Worm (Caenorhabditis elegans) whole organism, early embryonic: ENCODE data around the gene Y51A2D.1.
A peak's percentile ranks its signal among the peaks of the same experiment; 100 is the strongest.

Source experiments
- B0310.2 ChIP-seq: sonication (generic microtip); optimal IDR thresholded peaks from 2 replicates; lab custom pipeline; 2016; ENCODE audit warnings: mild to moderate bottlenecking, missing genetic modification characterization, missing compliant biosample characterization
- F13C5.2 ChIP-seq: sonication (generic microtip); optimal IDR thresholded peaks from 2 replicates; lab custom pipeline; 2017; ENCODE audit warnings: mild to moderate bottlenecking, missing genetic modification characterization, inconsistent platforms, missing compliant biosample characterization
- aly-1 ChIP-seq: sonication (generic microtip); optimal IDR thresholded peaks from 2 replicates; lab custom pipeline; 2016; ENCODE audit warnings: missing genetic modification characterization, missing compliant biosample characterization
- ama-1 ChIP-seq: fragments of 150-350 bp; optimal IDR thresholded peaks from 2 replicates; lab custom pipeline; 2014
- ceh-13 ChIP-seq: fragments of 200-800 bp; sonication (Bioruptor generic); optimal IDR thresholded peaks from 2 replicates; lab custom pipeline; 2018; ENCODE audit warnings: mild to moderate bottlenecking, missing genetic modification characterization, missing compliant biosample characterization
- ceh-36 ChIP-seq: sonication (generic microtip); optimal IDR thresholded peaks from 2 replicates; lab custom pipeline; 2016; ENCODE audit warnings: missing genetic modification characterization, inconsistent platforms, missing compliant biosample characterization
- ets-7 ChIP-seq: sonication (generic microtip); optimal IDR thresholded peaks from 2 replicates; lab custom pipeline; 2016; ENCODE audit warnings: missing genotype, missing genetic modification characterization, missing compliant biosample characterization
- flt-1 ChIP-seq: fragments of 200-800 bp; sonication (Bioruptor generic); IDR thresholded peaks from 2 replicates; pipeline ENCODE4 v1.3.6; 2022; ENCODE audit warnings: missing genetic modification characterization, missing compliant biosample characterization
- hmbx-1 ChIP-seq: sonication (generic microtip); optimal IDR thresholded peaks from 2 replicates; lab custom pipeline; 2016; ENCODE audit warnings: mild to moderate bottlenecking, missing genetic modification characterization, missing compliant biosample characterization
- hmg-4 ChIP-seq: fragments of 200-800 bp; sonication (Bioruptor generic); optimal IDR thresholded peaks from 2 replicates; lab custom pipeline; 2018; ENCODE audit warnings: mild to moderate bottlenecking, missing genetic modification characterization, missing compliant biosample characterization
- hnd-1 ChIP-seq: sonication (generic microtip); optimal IDR thresholded peaks from 2 replicates; lab custom pipeline; 2016; ENCODE audit warnings: missing genetic modification characterization, missing compliant biosample characterization
- pes-1 ChIP-seq: fragments of 200-800 bp; sonication (Bioruptor generic); IDR thresholded peaks from 2 replicates; pipeline ENCODE4 v1.3.6; 2022; ENCODE audit warnings: missing genetic modification reagents, missing genetic modification characterization, missing compliant biosample characterization
- scrt-1 ChIP-seq: fragments of 200-800 bp; sonication (Bioruptor generic); IDR thresholded peaks from 2 replicates; pipeline ENCODE4 v1.3.6; 2022; ENCODE audit warnings: missing genetic modification characterization, missing compliant biosample characterization
- sea-1 ChIP-seq: fragments of 200-800 bp; sonication (Bioruptor generic); conservative IDR thresholded peaks from 2 replicates; pipeline ENCODE4 v1.3.6; 2022; ENCODE audit warnings: missing genetic modification characterization, missing compliant biosample characterization
- tbx-11 ChIP-seq: fragments of 200-800 bp; sonication (Bioruptor generic); IDR thresholded peaks from 2 replicates; pipeline ENCODE4 v1.3.6; 2022; ENCODE audit warnings: missing genetic modification characterization, missing compliant biosample characterization
- tbx-37 ChIP-seq: fragments of 200-800 bp; sonication (Bioruptor generic); conservative IDR thresholded peaks from 2 replicates; pipeline ENCODE4 v1.3.6; 2022; ENCODE audit warnings: missing genetic modification reagents, missing genetic modification characterization, missing compliant biosample characterization
- tra-4 ChIP-seq: sonication (generic microtip); optimal IDR thresholded peaks from 2 replicates; lab custom pipeline; 2017; ENCODE audit warnings: missing genetic modification characterization, missing compliant biosample characterization

The Y51A2D.1 gene

DNA sequence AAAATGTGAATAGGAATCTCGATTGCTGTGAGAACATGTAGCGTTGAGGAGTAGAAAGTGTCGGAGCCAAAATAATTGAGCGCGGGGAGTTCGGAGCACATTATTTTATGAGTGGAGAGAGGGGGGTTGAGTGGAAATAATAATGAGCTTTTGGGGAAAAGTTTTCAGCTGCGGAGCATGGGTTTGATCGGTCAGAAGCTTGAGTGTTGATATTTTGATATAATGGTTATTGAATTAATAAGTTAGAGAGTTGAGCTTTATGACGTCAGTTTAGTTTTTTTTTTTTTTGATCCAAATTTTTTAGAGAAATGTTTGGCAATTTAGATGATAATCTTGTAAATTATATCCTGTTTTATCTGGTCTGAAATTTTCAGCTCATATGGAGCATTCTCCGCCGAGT, 28.4 kb upstream of the Y51A2D.1 start, which contains the start of gene srh-178:
Gene srh-178, minus strand, starts transcription at position 101 of the 400 bp plus-strand sequence.
- TF ChIP-seq tbx-37 (GFP tag; lab: Robert Waterston, UW) (no peak), tra-4 (no peak), hnd-1 (tag; lab: Kevin White, UChicago) (no peak), scrt-1 (GFP tag; lab: Robert Waterston, UW) (no peak), F13C5.2 (tag; lab: Kevin White, UChicago) (no peak)

DNA sequence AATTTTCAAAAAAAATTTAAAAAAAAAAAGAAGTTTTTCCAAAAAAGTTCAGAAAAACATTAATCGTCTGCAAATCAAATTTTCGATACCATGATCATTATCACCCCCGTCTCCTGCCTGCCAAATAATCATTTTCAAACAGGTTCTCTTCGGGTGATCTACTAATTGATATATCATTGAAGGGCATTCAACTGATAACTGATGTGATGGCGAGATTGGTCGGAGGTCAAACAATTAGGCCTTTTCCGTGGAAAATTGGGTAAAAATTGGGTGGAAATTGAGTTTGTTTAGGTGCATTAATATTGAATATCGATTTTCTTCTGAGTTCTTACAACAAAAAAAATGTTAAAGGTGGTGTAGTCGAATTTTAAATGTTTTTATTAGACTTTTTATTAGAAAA, 21.5 kb upstream of the Y51A2D.1 start, which contains the start of gene Y51A2D.18:
Gene Y51A2D.18, minus strand, starts transcription at position 101 of the 400 bp plus-strand sequence.
- TF ChIP-seq pes-1 (GFP tag; lab: Robert Waterston, UW) (no peak), tbx-11 (GFP tag; lab: Robert Waterston, UW) (no peak), sea-1 (GFP tag; lab: Robert Waterston, UW) (no peak), flt-1 (no peak), B0310.2 (tag; lab: Kevin White, UChicago) (no peak)

ce11 chrV:18490284-18490832, 18.3 kb upstream of the Y51A2D.1 start:
- TF ChIP-seq ets-7 (tag; lab: Kevin White, UChicago) = no peak
- TF ChIP-seq tbx-11 (GFP tag; lab: Robert Waterston, UW) = no peak
- no peak for TF ChIP-seq hmbx-1 (tag; lab: Kevin White, UChicago)
- TF ChIP-seq scrt-1 (GFP tag; lab: Robert Waterston, UW) = no peak
- no peak for TF ChIP-seq aly-1
- TF ChIP-seq flt-1 = no peak
- no peak for TF ChIP-seq tra-4
- TF ChIP-seq B0310.2 (tag; lab: Kevin White, UChicago) = no peak
- TF ChIP-seq hmg-4 (GFP tag; lab: Kevin White, UChicago) = peak; percentile 33
- peak; percentile 58 for TF ChIP-seq F13C5.2 (tag; lab: Kevin White, UChicago)
- TF ChIP-seq ceh-13 (GFP tag; lab: Kevin White, UChicago) = no peak

ce11 chrV:18491961-18492360, 16.7 kb upstream of the Y51A2D.1 start, which contains the start of gene slo-1:
slo-1 (plus strand) TSS chrV:18492261.
- TF ChIP-seq ets-7 (tag; lab: Kevin White, UChicago) (no peak), tra-4 (no peak), hnd-1 (tag; lab: Kevin White, UChicago) (no peak), ama-1 (no peak), hmg-4 (GFP tag; lab: Kevin White, UChicago) (no peak)

- no peak for TF ChIP-seq flt-1
- TF ChIP-seq ets-7 (tag; lab: Kevin White, UChicago) = no peak
- TF ChIP-seq ceh-36 (tag; lab: Kevin White, UChicago) = no peak
- TF ChIP-seq sea-1 (GFP tag; lab: Robert Waterston, UW) = no peak
- TF ChIP-seq ama-1 = no peak
- no peak for TF ChIP-seq hmbx-1 (tag; lab: Kevin White, UChicago)
- TF ChIP-seq tbx-37 (GFP tag; lab: Robert Waterston, UW) = no peak
Observed at ce11 chrV:18504610-18505009, 4.1 kb upstream of the Y51A2D.1 start.

- no peak for TF ChIP-seq sea-1 (GFP tag; lab: Robert Waterston, UW)
- TF ChIP-seq tra-4 = no peak
- peak; percentile 4 for TF ChIP-seq ceh-13 (GFP tag; lab: Kevin White, UChicago)
- TF ChIP-seq ceh-36 (tag; lab: Kevin White, UChicago) = no peak
- no peak for TF ChIP-seq ets-7 (tag; lab: Kevin White, UChicago)
- no peak for TF ChIP-seq aly-1
- no peak for TF ChIP-seq B0310.2 (tag; lab: Kevin White, UChicago)
Observed at ce11 chrV:18506772-18507171, 1.9 kb upstream of the Y51A2D.1 start.

ce11 chrV:18511847-18512246, 3.2 kb downstream of the Y51A2D.1 start:
- no peak for TF ChIP-seq tbx-37 (GFP tag; lab: Robert Waterston, UW)
- TF ChIP-seq ceh-13 (GFP tag; lab: Kevin White, UChicago) = no peak

DNA sequence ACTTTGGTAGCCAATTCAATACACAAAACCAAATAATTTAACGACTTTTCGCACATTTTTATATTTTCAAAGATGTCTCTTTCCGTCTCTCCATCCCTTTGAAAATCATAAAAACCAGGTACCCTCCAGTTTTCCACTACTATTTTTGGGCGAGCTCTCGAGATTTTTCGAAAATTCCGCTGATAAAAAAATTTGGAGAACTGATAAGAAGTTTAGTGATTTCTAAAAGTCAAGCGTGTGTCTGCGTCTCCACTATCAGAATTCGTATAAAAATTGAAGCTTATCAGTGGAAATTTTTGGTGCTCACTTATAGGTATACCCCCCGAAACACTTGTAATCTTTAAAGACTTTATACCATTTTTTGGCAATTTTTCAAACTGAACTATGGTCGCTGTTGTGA, 7.8 kb downstream of the Y51A2D.1 start, which contains the start of gene hmit-1.1:
Gene hmit-1.1, plus strand, starts transcription at position 294 of the 400 bp plus-strand sequence.
- TF ChIP-seq pes-1 (GFP tag; lab: Robert Waterston, UW) (no peak), aly-1 (no peak), B0310.2 (tag; lab: Kevin White, UChicago) (no peak), hmbx-1 (tag; lab: Kevin White, UChicago) (no peak), ceh-36 (tag; lab: Kevin White, UChicago) (no peak), sea-1 (GFP tag; lab: Robert Waterston, UW) (no peak), F13C5.2 (tag; lab: Kevin White, UChicago) (no peak), flt-1 (no peak), tbx-37 (GFP tag; lab: Robert Waterston, UW) (no peak), ama-1 (no peak), ceh-13 (GFP tag; lab: Kevin White, UChicago) (no peak)

DNA sequence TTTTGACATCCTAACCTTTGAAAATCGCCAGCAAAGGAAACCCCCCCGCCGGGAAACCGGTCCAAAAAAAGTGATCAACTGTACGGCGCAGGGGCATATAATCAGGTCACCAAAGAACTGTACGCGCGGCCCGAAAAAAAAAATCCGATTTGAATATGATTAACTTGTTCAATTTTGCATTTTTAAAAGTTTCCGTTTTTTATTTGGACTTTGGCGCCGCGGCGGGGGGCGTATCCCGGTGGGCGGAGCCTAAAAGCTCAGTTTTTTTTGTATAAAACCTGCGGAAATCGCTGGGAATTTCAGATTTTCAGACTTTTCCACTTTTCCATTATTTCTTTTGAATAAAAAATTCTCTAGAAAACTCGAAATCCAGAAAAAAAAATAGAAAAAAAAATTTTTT, 15.8 kb downstream of the Y51A2D.1 start, which contains the start of gene hmit-1.2:
Gene hmit-1.2, plus strand, starts transcription at position 301 of the 400 bp plus-strand sequence.
- TF ChIP-seq scrt-1 (GFP tag; lab: Robert Waterston, UW) (no peak), tbx-37 (GFP tag; lab: Robert Waterston, UW) (no peak), tra-4 (no peak), aly-1 (no peak), hmbx-1 (tag; lab: Kevin White, UChicago) (no peak), ama-1 (no peak), ets-7 (tag; lab: Kevin White, UChicago) (no peak), ceh-13 (GFP tag; lab: Kevin White, UChicago) (no peak), tbx-11 (GFP tag; lab: Robert Waterston, UW) (no peak)
